Worm (Caenorhabditis elegans): ENCODE measurements around the gene T25B9.8.

DNA sequence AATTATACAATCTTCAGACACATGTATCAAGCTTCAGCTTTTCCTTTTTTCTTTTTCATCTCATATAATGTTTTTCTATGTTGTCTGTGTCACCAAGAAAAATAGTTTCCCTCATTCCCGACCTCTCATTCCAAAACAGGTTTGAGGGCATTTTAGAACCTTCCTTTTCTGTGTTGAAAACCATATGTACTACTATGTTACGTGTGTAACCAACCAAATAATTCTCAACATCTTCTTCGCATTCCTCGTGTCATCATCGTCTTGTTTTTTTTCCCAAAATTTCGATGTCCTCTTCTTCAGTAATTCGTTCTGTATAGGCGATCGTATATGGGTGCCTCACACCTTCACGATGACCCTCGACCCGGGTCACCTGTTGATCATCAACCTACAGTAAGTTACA is 22.4 kb upstream of the T25B9.8 start, which contains the start of gene pept-2:
- no peak for TF ChIP-seq nhr-11 (tag; optimal IDR thresholded peaks at IDR 0.05)
- TF ChIP-seq egl-27 (tag; optimal IDR thresholded peaks at IDR 0.05), result no peak
- TF ChIP-seq skn-1 (tag; optimal IDR thresholded peaks at IDR 0.05), result no peak
- no peak for TF ChIP-seq ceh-28 (tag; optimal IDR thresholded peaks at IDR 0.05)
- no peak for TF ChIP-seq unc-62 (GFP tag; optimal IDR thresholded peaks at IDR 0.05)
- TF ChIP-seq elt-1 (tag; optimal IDR thresholded peaks at IDR 0.05), result no peak

All from whole organism, L3 larva.